Fruit fly (Drosophila melanogaster): ENCODE measurements around the gene CG16721.

DNA sequence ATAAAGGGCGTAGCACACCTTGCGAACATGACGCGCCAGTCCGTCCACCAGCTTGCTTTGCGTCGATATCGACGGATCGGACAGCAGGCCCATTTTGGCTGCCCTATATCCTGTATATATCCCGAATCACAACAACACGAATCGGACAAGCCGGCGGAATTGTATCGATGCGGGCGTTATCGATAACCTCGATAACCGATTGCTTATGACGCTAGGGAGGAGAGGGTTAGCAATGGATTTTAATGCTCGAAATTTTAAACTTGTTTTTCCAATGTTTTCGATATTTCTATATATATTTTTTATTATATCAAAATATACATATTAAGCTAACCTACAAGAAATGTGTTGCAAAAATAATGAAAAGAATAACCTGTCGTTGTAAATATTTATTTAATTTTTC lies 6.5 kb upstream of the CG16721 start, which contains the start of gene GAA1:
- TF ChIP-seq Sin3A (optimal IDR thresholded peaks at IDR 0.05) (no peak), insv (optimal IDR thresholded peaks at IDR 0.05) (no peak), psq (optimal IDR thresholded peaks at IDR 0.05) (no peak), h (optimal IDR thresholded peaks at IDR 0.05) (no peak)

Measured in Kc167 (cell line).